Worm (Caenorhabditis elegans) whole organism, midembryonic: ENCODE data around the gene F35F10.6.

Source experiments
- tab-1 ChIP-seq: fragments of 200-800 bp; sonication (Bioruptor generic); IDR thresholded peaks from 2 replicates; pipeline ENCODE4 v1.3.6; 2022; ENCODE audit warnings: missing genetic modification characterization, missing compliant biosample characterization
- ztf-29 ChIP-seq: fragments of 200-800 bp; sonication (Bioruptor generic); IDR thresholded peaks from 2 replicates; pipeline ENCODE4 v1.3.6; 2022; ENCODE audit warnings: missing genetic modification reagents, missing genetic modification characterization, missing compliant biosample characterization

DNA sequence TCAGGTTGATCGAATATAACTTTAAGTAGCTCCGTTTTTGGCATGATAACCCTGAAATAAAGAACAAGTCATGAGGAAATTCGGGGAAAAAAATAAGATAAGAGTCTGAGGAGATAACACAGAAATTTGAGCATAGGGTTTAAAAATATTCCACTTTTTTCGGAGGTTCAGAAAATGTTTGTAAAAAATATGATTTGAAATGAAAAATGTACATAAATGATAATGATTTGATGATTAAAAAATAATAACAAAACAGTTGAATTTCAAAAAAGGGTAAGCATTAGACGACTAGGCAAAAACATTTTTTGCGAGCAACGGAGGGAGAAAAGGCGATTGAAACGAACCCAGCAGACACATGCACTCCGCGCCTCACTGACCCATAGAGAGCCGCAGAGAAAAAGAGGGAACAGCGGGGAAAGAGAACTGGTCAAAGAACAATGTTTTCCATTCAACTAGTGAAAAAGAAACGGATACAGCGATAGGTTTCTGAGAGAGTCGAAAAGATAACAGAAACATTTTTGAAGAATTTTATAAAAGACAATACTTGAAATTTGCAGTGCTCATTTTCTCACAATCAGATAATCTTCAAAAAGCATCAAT lies 23.0 kb upstream of the F35F10.6 start, which contains the start of gene arrd-18:
- TF ChIP-seq tab-1 (GFP tag; lab: Robert Waterston, UW) (no peak), ztf-29 (no peak)
